Fruit fly (Drosophila melanogaster): ENCODE measurements around the gene CG34284.

DNA sequence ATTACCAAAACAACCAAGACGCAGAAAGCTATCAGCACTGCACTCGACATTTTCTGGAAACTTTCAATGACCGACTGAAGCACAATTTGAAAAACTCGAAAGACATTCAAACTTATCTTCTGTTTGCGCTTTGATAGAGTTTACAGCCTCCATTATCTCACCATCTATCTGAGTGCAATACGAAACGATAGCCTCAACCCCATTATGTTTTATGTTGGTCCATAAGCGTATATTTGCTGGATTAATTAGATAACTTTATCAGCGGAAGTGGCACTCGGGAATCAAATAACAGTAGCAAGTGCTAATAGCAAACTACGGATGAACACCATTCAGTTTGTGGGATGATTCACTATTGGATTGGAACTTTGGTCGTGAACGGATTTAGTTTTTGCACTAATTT lies at the start of gene CG34284:
- TF ChIP-seq usp (GFP tag; optimal IDR thresholded peaks at IDR 0.05) = no peak
- TF ChIP-seq pan (optimal IDR thresholded peaks at IDR 0.05) = no peak
- TF ChIP-seq CG8478 (optimal IDR thresholded peaks at IDR 0.05) = no peak
- TF ChIP-seq psq (optimal IDR thresholded peaks at IDR 0.05) = no peak
- TF ChIP-seq EcR (GFP tag; optimal IDR thresholded peaks at IDR 0.05) = no peak
- no peak for TF ChIP-seq Dll (optimal IDR thresholded peaks at IDR 0.05)

All from whole organism.